Worm (Caenorhabditis elegans) whole organism, late embryonic: ENCODE measurements around the gene glrx-5.
A peak's percentile ranks its signal among the peaks of the same experiment; 100 is the strongest.

Source experiments
- C08G9.2 ChIP-seq: sonication (generic microtip); optimal IDR thresholded peaks from 2 replicates; lab custom pipeline; 2016; ENCODE audit warnings: mild to moderate bottlenecking, missing genetic modification characterization, moderate library complexity, missing compliant biosample characterization
- C38D4.7 ChIP-seq: fragments of 200-800 bp; sonication (Bioruptor generic); optimal IDR thresholded peaks from 2 replicates; lab custom pipeline; 2018; ENCODE audit warnings: mild to moderate bottlenecking, missing genetic modification characterization, moderate library complexity, missing compliant biosample characterization
- F13H6.1 ChIP-seq: sonication (generic microtip); optimal IDR thresholded peaks from 2 replicates; lab custom pipeline; 2016; ENCODE audit warnings: missing genetic modification characterization, missing compliant biosample characterization
- K02D7.2 ChIP-seq: sonication (generic microtip); optimal IDR thresholded peaks from 2 replicates; lab custom pipeline; 2017; ENCODE audit warnings: mild to moderate bottlenecking, missing genetic modification characterization, missing compliant biosample characterization
- T23F11.4 ChIP-seq: fragments of 200-800 bp; sonication (Bioruptor generic); optimal IDR thresholded peaks from 2 replicates; lab custom pipeline; 2018; ENCODE audit warnings: mild to moderate bottlenecking, missing genetic modification characterization, missing compliant biosample characterization
- ahr-1 ChIP-seq: sonication (generic microtip); optimal IDR thresholded peaks from 2 replicates; lab custom pipeline; 2016; ENCODE audit warnings: missing genetic modification characterization, missing compliant biosample characterization
- ceh-14 ChIP-seq: sonication (generic microtip); optimal IDR thresholded peaks from 2 replicates; lab custom pipeline; 2016; ENCODE audit warnings: missing genotype, missing genetic modification characterization, missing compliant biosample characterization
- ceh-18 ChIP-seq: sonication (generic microtip); optimal IDR thresholded peaks from 2 replicates; lab custom pipeline; 2016; ENCODE audit warnings: missing genetic modification characterization, missing compliant biosample characterization
- ceh-19 ChIP-seq: fragments of 200-800 bp; sonication (Bioruptor generic); optimal IDR thresholded peaks from 2 replicates; lab custom pipeline; 2018; ENCODE audit warnings: mild to moderate bottlenecking, missing genetic modification characterization, missing compliant biosample characterization
- ceh-24 ChIP-seq: sonication (generic microtip); optimal IDR thresholded peaks from 2 replicates; lab custom pipeline; 2016; ENCODE audit warnings: mild to moderate bottlenecking, missing genetic modification characterization, missing compliant biosample characterization
- ceh-30 ChIP-seq: fragments of 150-350 bp; optimal IDR thresholded peaks from 2 replicates; lab custom pipeline; 2014; ENCODE audit warnings: missing biosample characterization, missing genetic modification characterization
- ceh-34 ChIP-seq: sonication (generic microtip); optimal IDR thresholded peaks from 2 replicates; lab custom pipeline; 2016; ENCODE audit warnings: mild to moderate bottlenecking, missing genetic modification characterization, missing compliant biosample characterization
- ceh-45 ChIP-seq: fragments of 200-800 bp; sonication (Bioruptor generic); IDR thresholded peaks from 2 replicates; pipeline ENCODE4 v1.3.6; 2022; ENCODE audit warnings: missing genetic modification reagents, missing genetic modification characterization, missing compliant biosample characterization
- ceh-48 ChIP-seq: sonication (generic microtip); optimal IDR thresholded peaks from 2 replicates; lab custom pipeline; 2016; ENCODE audit warnings: missing genetic modification characterization, inconsistent platforms, missing compliant biosample characterization
- ceh-9 ChIP-seq: sonication (generic microtip); optimal IDR thresholded peaks from 2 replicates; lab custom pipeline; 2016; ENCODE audit warnings: mild to moderate bottlenecking, missing genetic modification characterization, inconsistent platforms, missing compliant biosample characterization
- che-1 ChIP-seq: sonication (generic microtip); optimal IDR thresholded peaks from 2 replicates; lab custom pipeline; 2016; ENCODE audit warnings: mild to moderate bottlenecking, missing genetic modification characterization, missing compliant biosample characterization
- dmd-4 ChIP-seq: sonication (generic microtip); optimal IDR thresholded peaks from 2 replicates; lab custom pipeline; 2016; ENCODE audit warnings: borderline replicate concordance, missing genetic modification characterization, missing compliant biosample characterization
- dve-1 ChIP-seq: sonication (generic microtip); optimal IDR thresholded peaks from 2 replicates; lab custom pipeline; 2017; ENCODE audit warnings: antibody characterized with exemption, mild to moderate bottlenecking, missing genetic modification characterization, missing compliant biosample characterization
- elt-4 ChIP-seq: sonication (generic microtip); optimal IDR thresholded peaks from 2 replicates; lab custom pipeline; 2016; ENCODE audit warnings: missing genetic modification characterization, missing compliant biosample characterization
- ets-4 ChIP-seq: sonication (generic microtip); optimal IDR thresholded peaks from 2 replicates; lab custom pipeline; 2016; ENCODE audit warnings: missing genetic modification characterization, missing compliant biosample characterization
- eyg-1 ChIP-seq: sonication (generic microtip); optimal IDR thresholded peaks from 2 replicates; lab custom pipeline; 2016; ENCODE audit warnings: missing genotype, missing genetic modification characterization, missing compliant biosample characterization
- fax-1 ChIP-seq: sonication (generic microtip); optimal IDR thresholded peaks from 2 replicates; lab custom pipeline; 2016; ENCODE audit warnings: missing genotype, missing genetic modification characterization, missing compliant biosample characterization
- fkh-10 ChIP-seq: fragments of 150-350 bp; optimal IDR thresholded peaks from 2 replicates; lab custom pipeline; 2014; ENCODE audit warnings: missing biosample characterization, missing genetic modification reagents, missing genetic modification characterization
- fkh-6 ChIP-seq: sonication (generic microtip); optimal IDR thresholded peaks from 2 replicates; lab custom pipeline; 2016; ENCODE audit warnings: missing genetic modification characterization, missing compliant biosample characterization
- hlh-13 ChIP-seq: fragments of 200-800 bp; sonication (Bioruptor generic); optimal IDR thresholded peaks from 2 replicates; lab custom pipeline; 2018; ENCODE audit warnings: mild to moderate bottlenecking, missing genetic modification characterization, missing compliant biosample characterization
- hlh-30 ChIP-seq: sonication (generic microtip); optimal IDR thresholded peaks from 2 replicates; lab custom pipeline; 2017; ENCODE audit warnings: antibody characterized with exemption, missing genetic modification characterization, missing compliant biosample characterization; ENCODE audit not compliant: insufficient read depth
- hlh-6 ChIP-seq: sonication (generic microtip); optimal IDR thresholded peaks from 2 replicates; lab custom pipeline; 2016; ENCODE audit warnings: missing genotype, missing genetic modification characterization, missing compliant biosample characterization
- lim-6 ChIP-seq: sonication (generic microtip); optimal IDR thresholded peaks from 2 replicates; lab custom pipeline; 2016; ENCODE audit warnings: missing genetic modification characterization, missing compliant biosample characterization
- madf-2 ChIP-seq: sonication (generic microtip); optimal IDR thresholded peaks from 2 replicates; lab custom pipeline; 2017; ENCODE audit warnings: missing genetic modification characterization, missing compliant biosample characterization
- mec-3 ChIP-seq: sonication (generic microtip); optimal IDR thresholded peaks from 2 replicates; lab custom pipeline; 2016; ENCODE audit warnings: borderline replicate concordance, missing genetic modification characterization, missing compliant biosample characterization
- nfya-1 ChIP-seq: sonication (generic microtip); optimal IDR thresholded peaks from 2 replicates; lab custom pipeline; 2017; ENCODE audit warnings: missing genetic modification characterization, mild to moderate bottlenecking, missing compliant biosample characterization, antibody characterized with exemption, moderate library complexity
- nhr-11 ChIP-seq: fragments of 150-350 bp; optimal IDR thresholded peaks from 2 replicates; lab custom pipeline; 2014; ENCODE audit warnings: missing biosample characterization, missing genetic modification characterization
- nhr-232 ChIP-seq: sonication (generic microtip); optimal IDR thresholded peaks from 2 replicates; lab custom pipeline; 2016; ENCODE audit warnings: missing genetic modification characterization, missing compliant biosample characterization
- npax-4 ChIP-seq: sonication (generic microtip); optimal IDR thresholded peaks from 2 replicates; lab custom pipeline; 2016; ENCODE audit warnings: missing genetic modification characterization, missing compliant biosample characterization
- pqm-1 ChIP-seq: sonication (generic microtip); optimal IDR thresholded peaks from 2 replicates; lab custom pipeline; 2016; ENCODE audit warnings: missing genetic modification characterization, missing compliant biosample characterization
- pros-1 ChIP-seq: fragments of 150-350 bp; optimal IDR thresholded peaks from 2 replicates; lab custom pipeline; 2014; ENCODE audit warnings: missing biosample characterization, missing genetic modification reagents, missing genetic modification characterization
- sdc-2 ChIP-seq: sonication (generic microtip); optimal IDR thresholded peaks from 2 replicates; lab custom pipeline; 2016; ENCODE audit warnings: missing genotype, missing genetic modification characterization, missing compliant biosample characterization
- syd-9 ChIP-seq: sonication (generic microtip); optimal IDR thresholded peaks from 2 replicates; lab custom pipeline; 2016; ENCODE audit warnings: mild to moderate bottlenecking, missing genetic modification characterization, moderate library complexity, missing compliant biosample characterization
- tbx-2 ChIP-seq: sonication (generic microtip); optimal IDR thresholded peaks from 2 replicates; lab custom pipeline; 2016; ENCODE audit warnings: missing genetic modification characterization, missing compliant biosample characterization
- tbx-7 ChIP-seq: sonication (generic microtip); optimal IDR thresholded peaks from 2 replicates; lab custom pipeline; 2016; ENCODE audit warnings: missing genotype, missing genetic modification characterization, missing compliant biosample characterization
- unc-42 ChIP-seq: sonication (generic microtip); optimal IDR thresholded peaks from 2 replicates; lab custom pipeline; 2016; ENCODE audit warnings: missing genotype, missing genetic modification characterization, missing compliant biosample characterization
- unc-55 ChIP-seq: sonication (generic microtip); optimal IDR thresholded peaks from 2 replicates; lab custom pipeline; 2017; ENCODE audit warnings: missing biosample characterization, missing genetic modification reagents, missing genetic modification characterization
- zip-5 ChIP-seq: sonication (generic microtip); optimal IDR thresholded peaks from 2 replicates; lab custom pipeline; 2016; ENCODE audit warnings: missing genetic modification characterization, missing compliant biosample characterization
- ztf-16 ChIP-seq: sonication (generic microtip); optimal IDR thresholded peaks from 2 replicates; lab custom pipeline; 2017; ENCODE audit warnings: missing genetic modification characterization, missing compliant biosample characterization

glrx-5 gene

DNA sequence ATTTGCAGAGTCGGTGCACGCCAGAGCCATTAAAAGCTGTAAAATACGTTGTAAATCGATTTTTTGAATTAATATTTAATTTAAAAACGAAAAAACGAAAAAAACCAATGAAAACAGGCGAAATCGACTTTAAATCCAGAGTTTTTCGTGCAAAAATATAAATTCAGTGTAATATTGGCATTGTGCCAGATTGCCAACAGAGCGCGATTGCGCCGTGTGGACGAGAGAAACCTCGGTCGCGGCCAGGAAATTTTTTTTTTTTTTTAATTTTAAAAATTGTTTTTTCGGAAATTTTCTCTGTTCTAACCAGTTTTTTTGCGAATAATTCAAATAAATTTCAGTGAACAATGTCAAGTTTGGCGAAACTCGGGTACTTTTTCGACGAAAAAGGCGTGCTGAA, 22.4 kb downstream of the glrx-5 start, which contains the start of the genes pph-4.1 and Y75B8A.31 (continued):
- TF ChIP-seq fax-1 (tag; lab: Kevin White, UChicago) (peak; percentile 77), C38D4.7 (GFP tag; lab: Kevin White, UChicago) (no peak), F13H6.1 (tag; lab: Kevin White, UChicago) (peak; percentile 32), mec-3 (peak; percentile 81), ceh-30 (tag; lab: Kevin White, UChicago) (no peak), tbx-7 (tag; lab: Kevin White, UChicago) (peak; percentile 82), tbx-2 (tag; lab: Kevin White, UChicago) (peak; percentile 88), ceh-9 (tag; lab: Kevin White, UChicago) (no peak), nfya-1 (tag; lab: Kevin White, UChicago) (peak; percentile 67), fkh-6 (tag; lab: Kevin White, UChicago) (peak; percentile 27), che-1 (no peak), syd-9 (tag; lab: Kevin White, UChicago) (peak; percentile 34), hlh-13 (no peak), unc-42 (tag; lab: Kevin White, UChicago) (peak; percentile 69), T23F11.4 (GFP tag; lab: Kevin White, UChicago) (no peak)
- TF ChIP-seq, all 69 proteins: peak for 33

DNA sequence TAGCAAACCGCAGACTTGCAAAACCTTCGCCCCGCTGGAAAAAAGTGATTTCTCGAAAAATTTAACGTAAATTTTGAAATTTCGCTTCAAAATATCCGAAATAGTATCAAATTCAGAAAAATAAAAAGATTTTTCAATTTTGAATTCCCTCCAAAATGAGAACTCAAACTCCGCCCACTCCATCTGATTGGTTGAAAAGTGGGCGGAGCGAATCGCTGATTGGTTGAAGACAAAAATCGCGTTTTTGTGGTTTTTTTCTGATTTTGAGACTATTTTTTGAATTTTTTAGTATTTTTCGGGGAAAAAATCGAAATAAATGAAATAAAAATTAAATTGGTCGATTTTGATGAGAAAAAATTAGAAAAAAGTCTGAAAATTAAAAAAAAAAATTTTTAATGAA, 24.6 kb downstream of the glrx-5 start:
- no peak for TF ChIP-seq nhr-232
- peak; percentile 81 for TF ChIP-seq nfya-1 (tag; lab: Kevin White, UChicago)
- TF ChIP-seq, all 69 proteins: peak for 1

DNA sequence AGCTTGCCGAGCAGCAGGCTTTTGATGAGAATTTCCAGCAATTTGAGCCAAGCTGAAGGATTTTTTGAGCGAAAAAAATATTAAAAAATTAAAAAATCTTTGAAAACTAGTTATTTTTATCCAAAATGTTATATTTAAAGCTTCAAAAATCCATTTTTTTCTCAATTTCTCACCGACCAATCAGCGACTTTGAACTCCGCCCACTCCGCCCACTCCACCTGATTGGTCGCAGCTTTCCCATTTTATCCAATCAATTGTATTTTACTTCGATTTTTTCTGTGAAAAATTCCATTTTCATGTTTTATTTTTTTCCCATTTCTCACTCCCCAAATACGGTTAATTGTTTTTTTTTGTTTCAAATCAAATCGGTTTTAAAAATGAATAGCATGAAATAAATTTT, 28.7 kb downstream of the glrx-5 start:
- TF ChIP-seq pros-1 (tag; lab: Kevin White, UChicago) (no peak), nfya-1 (tag; lab: Kevin White, UChicago) (peak; percentile 99)

DNA sequence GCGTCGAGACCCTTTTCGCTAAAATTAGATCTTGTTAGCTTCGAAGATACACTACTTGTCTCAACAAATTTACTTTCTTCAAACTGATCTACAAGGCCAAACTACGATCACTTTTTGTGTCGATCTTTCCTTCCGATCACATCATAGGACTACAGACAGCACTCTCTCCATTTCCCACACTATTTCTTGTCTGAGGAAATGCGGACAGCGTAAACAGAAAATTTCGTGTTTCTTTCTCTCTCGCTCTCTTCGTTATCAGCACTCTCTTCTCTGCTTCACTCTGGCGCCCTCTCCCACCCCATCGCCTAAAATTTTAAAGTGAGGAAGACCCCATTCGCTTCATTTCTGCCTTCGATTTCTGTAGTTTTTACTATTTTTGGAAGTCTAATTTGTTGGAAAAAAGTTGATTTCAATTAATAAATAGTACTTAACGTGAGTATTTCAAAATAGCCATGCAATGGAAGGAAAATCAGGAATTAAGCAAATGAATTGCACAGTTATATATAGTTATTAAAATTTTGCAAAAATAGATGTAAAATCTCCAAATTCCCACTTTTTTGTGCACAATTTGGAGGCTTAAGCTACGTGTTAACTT, 38.2 kb downstream of the glrx-5 start:
- TF ChIP-seq C08G9.2 (tag; lab: Kevin White, UChicago) (no peak), ets-4 (tag; lab: Kevin White, UChicago) (no peak), hlh-30 (tag; lab: Kevin White, UChicago) (peak; percentile 19), ceh-34 (no peak), hlh-6 (tag; lab: Kevin White, UChicago) (no peak), fkh-6 (tag; lab: Kevin White, UChicago) (no peak), dmd-4 (tag; lab: Kevin White, UChicago) (no peak), nhr-232 (no peak), nfya-1 (tag; lab: Kevin White, UChicago) (peak; percentile 62), K02D7.2 (tag; lab: Kevin White, UChicago) (no peak), mec-3 (no peak), ztf-16 (tag; lab: Kevin White, UChicago) (no peak), elt-4 (tag; lab: Kevin White, UChicago) (no peak), tbx-2 (tag; lab: Kevin White, UChicago) (no peak), ceh-24 (tag; lab: Kevin White, UChicago) (no peak), madf-2 (no peak), dve-1 (tag; lab: Kevin White, UChicago) (no peak), zip-5 (tag; lab: Kevin White, UChicago) (no peak), eyg-1 (tag; lab: Kevin White, UChicago) (no peak), ceh-48 (tag; lab: Kevin White, UChicago) (no peak), fkh-10 (no peak), pqm-1 (tag; lab: Kevin White, UChicago) (no peak), syd-9 (tag; lab: Kevin White, UChicago) (no peak), sdc-2 (tag; lab: Kevin White, UChicago) (no peak), unc-42 (tag; lab: Kevin White, UChicago) (peak; percentile 15), ahr-1 (tag; lab: Kevin White, UChicago) (no peak), ceh-45 (no peak), C38D4.7 (GFP tag; lab: Kevin White, UChicago) (no peak), F13H6.1 (tag; lab: Kevin White, UChicago) (no peak), npax-4 (tag; lab: Kevin White, UChicago) (no peak), nhr-11 (tag; lab: Kevin White, UChicago) (no peak), unc-55 (GFP tag; lab: Kevin White, UChicago) (peak; percentile 80), ceh-30 (tag; lab: Kevin White, UChicago) (no peak), fax-1 (tag; lab: Kevin White, UChicago) (no peak), ceh-18 (tag; lab: Kevin White, UChicago) (peak; percentile 20), lim-6 (tag; lab: Kevin White, UChicago) (no peak), ceh-14 (tag; lab: Kevin White, UChicago) (no peak), tbx-7 (tag; lab: Kevin White, UChicago) (no peak), ceh-19 (GFP tag; lab: Kevin White, UChicago) (no peak)
